Fruit fly (Drosophila melanogaster) Kc167 (cell line): ENCODE measurements around the gene rols.

ENCODE experiments used
- Sin3A ChIP-seq: fragments of >200 bp; optimal IDR thresholded peaks from 2 replicates; lab custom pipeline; 2018; ENCODE audit warnings: missing external identifiers
- h ChIP-seq: fragments of >200 bp; optimal IDR thresholded peaks from 3 replicates; lab custom pipeline; 2018; ENCODE audit warnings: missing external identifiers
- insv ChIP-seq: fragments of >200 bp; optimal IDR thresholded peaks from 3 replicates; lab custom pipeline; 2018; ENCODE audit warnings: missing external identifiers

DNA sequence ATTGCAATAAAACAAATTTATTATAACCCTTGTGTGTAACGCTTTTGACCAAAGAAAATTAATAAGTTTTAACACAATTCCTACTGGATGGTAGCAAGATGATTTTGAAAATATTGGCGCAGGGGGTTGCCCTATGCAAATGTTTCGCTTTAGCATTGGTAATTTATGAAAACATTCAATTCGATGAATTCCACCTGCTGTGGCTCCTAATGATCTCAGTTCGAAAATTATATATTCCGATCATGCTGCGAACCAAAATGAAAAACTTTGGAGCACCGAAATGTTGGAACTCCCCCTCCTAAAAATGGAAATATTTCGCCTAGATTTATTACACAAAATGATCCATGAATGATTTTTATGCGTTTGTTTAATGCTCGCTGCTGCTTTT lies 21.0 kb upstream of the rols start:
- no peak for TF ChIP-seq h (lab: Kevin White, UChicago)
- TF ChIP-seq Sin3A: no peak
- no peak for TF ChIP-seq insv
